Worm (Caenorhabditis elegans): ENCODE data around the gene gldi-11.

gldi-11 gene

ce11 chrII:4945695-4946094 is at the start of gene gldi-11, which contains the start of gene ZK546.2:
TSS of gene gldi-11 (minus strand) at chrII:4945789.
TSS of gene ZK546.2 (plus strand) at chrII:4946027.
- no peak for TF ChIP-seq unc-62 (GFP tag; optimal IDR thresholded peaks at IDR 0.05)

- TF ChIP-seq unc-62 (GFP tag; optimal IDR thresholded peaks at IDR 0.05), result no peak
Observed at ce11 chrII:4994939-4995338, 49.4 kb upstream of the gldi-11 start, which contains the start of gene rnh-1.0. TSS of gene rnh-1.0 (plus strand) at chrII:4995327.

DNA sequence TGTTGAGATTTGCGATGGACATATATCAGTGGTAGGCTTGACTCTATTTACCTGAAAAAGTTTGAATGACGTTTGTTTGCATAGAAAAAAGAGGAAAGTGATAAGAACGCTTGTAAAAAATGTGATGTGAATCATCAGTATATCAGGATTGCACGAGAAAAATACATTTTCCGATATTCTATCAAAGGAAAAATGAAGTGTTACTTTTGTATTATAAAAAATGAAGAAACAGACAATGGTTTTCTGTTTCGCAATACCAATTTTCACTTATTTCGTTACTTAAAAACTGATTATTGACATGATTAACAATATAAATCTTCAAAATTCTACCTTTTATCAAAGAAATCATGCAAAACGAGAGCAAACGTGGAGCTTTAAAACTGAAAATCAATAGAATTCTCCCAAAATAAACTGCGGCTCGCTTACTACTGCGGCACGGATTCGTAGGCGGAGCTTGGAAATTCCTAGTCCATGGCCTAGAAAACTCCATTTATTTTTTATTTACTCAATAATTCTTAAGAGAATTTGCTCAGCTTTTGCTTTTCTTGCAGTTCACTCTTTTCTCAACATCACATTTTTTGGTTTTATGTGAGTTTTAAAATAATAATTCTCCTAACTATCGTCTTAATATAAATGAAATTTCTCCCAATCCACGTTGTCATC is 48.1 kb upstream of the gldi-11 start, which contains the start of the genes eif-1 and vps-24:
TSS of gene eif-1 (minus strand) at position 51 of the 663 bp plus-strand sequence.
TSS of gene vps-24 (plus strand) at position 469 of the 663 bp plus-strand sequence.
- no peak for TF ChIP-seq unc-62 (GFP tag; optimal IDR thresholded peaks at IDR 0.05)

ce11 chrII:4992977-4993376 is 47.4 kb upstream of the gldi-11 start, which contains the start of gene pigb-1:
TSS of gene pigb-1 (minus strand) at chrII:4993077.
- TF ChIP-seq unc-62 (GFP tag; optimal IDR thresholded peaks at IDR 0.05), result no peak

DNA sequence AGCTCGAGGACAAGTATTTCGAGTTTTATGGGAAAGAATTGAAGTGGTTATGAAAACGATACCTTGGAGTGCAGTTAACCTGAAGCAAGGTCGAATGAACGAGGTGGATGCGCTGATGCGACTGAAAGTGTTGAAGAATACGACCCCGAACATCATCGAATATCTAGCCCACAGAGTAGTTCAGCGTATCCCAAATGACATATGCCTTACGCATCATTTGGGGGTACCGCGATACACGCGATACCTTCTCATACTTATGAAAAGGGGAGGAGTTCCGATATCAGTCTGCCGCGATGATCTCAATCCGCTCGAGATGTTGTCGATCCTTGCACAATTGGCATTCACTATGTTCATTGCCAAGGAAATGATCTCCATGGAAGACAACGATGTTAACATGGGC is 44.2 kb upstream of the gldi-11 start, which contains the start of gene T27F7.12:
TSS of gene T27F7.12 (plus strand) at position 301 of the 400 bp plus-strand sequence.
- TF ChIP-seq unc-62 (GFP tag; optimal IDR thresholded peaks at IDR 0.05), result no peak

DNA sequence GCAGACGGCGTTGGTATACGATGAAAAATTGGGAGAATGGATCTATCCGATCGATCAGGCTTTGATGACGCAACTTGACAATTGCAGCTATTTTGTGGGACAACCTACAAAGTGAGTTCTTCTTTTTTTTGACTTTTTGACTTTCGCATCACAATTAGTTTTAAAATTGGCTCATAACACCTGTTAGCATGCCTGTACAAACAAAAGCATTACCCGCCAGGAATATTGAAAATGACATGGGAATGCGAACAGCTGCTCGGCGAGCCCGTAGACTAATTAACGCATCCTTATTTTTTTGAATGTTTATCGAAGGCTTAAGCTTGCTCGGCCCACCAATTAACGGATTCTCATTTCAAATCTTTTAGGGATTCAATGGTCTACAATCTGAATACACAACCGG is 41.7 kb upstream of the gldi-11 start:
- TF ChIP-seq unc-62 (GFP tag; optimal IDR thresholded peaks at IDR 0.05), result no peak

- TF ChIP-seq unc-62 (GFP tag; optimal IDR thresholded peaks at IDR 0.05), result no peak
Observed at ce11 chrII:4986664-4987063, 41.1 kb upstream of the gldi-11 start.

DNA sequence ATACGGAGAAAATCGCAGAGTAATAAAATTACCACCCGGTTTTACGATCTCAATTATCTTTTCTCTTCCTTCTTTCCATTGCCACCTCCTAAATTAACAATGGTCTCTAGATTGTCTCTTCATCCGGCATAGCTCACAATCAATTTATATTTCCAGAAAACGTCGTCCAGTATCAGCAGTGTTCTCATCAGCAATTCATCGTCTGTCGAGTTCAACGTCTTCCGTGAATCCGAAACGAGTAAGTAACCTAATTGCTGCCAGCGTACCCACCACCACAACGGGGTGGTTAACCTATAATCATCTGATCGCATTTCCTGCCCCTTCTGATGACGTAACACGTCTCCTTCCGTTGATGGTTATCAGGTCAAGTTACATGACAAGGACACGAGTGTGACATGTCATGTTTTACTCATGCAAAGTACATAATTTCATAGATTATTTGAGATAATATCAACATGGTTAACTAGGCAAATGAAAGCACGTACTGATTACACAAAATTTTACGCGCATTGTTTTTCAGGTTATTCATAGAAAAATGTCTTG is 40.4 kb upstream of the gldi-11 start:
- TF ChIP-seq unc-62 (GFP tag; optimal IDR thresholded peaks at IDR 0.05), result no peak

- TF ChIP-seq unc-62 (GFP tag; optimal IDR thresholded peaks at IDR 0.05), result no peak
Observed at ce11 chrII:4984151-4984550, 38.6 kb upstream of the gldi-11 start.

- TF ChIP-seq unc-62 (GFP tag; optimal IDR thresholded peaks at IDR 0.05), result no peak
Observed at ce11 chrII:4981682-4982404, 36.3 kb upstream of the gldi-11 start.

DNA sequence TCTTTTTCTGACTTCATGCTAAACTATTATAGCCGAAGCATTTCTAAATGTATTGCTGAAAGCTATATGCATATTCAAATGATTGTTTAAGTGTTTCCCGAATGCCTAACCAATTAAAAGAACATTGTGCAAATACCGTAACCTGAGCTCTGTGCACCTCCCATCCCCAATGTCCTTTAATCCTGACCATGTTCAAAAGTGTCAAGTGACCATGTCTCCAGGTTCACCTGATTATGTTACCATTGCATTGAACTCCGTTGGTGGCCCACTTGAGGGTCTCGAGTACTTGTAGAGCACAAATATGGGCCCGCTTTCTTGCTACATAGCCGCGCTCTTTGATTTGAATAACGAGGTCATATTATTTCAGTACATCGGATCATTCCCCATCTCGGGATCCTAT is 29.7 kb upstream of the gldi-11 start:
- no peak for TF ChIP-seq unc-62 (GFP tag; optimal IDR thresholded peaks at IDR 0.05)

- no peak for TF ChIP-seq unc-62 (GFP tag; optimal IDR thresholded peaks at IDR 0.05)
Observed at ce11 chrII:4974448-4974951, 28.9 kb upstream of the gldi-11 start.

ce11 chrII:4968863-4969262 is 23.3 kb upstream of the gldi-11 start, which contains the start of gene shc-2:
TSS of gene shc-2 (plus strand) at chrII:4969163.
- TF ChIP-seq unc-62 (GFP tag; optimal IDR thresholded peaks at IDR 0.05), result no peak

- no peak for TF ChIP-seq unc-62 (GFP tag; optimal IDR thresholded peaks at IDR 0.05)
Observed at ce11 chrII:4967636-4968035, 22.0 kb upstream of the gldi-11 start.

ce11 chrII:4966576-4966975 is 21.0 kb upstream of the gldi-11 start:
- no peak for TF ChIP-seq unc-62 (GFP tag; optimal IDR thresholded peaks at IDR 0.05)

- TF ChIP-seq unc-62 (GFP tag; optimal IDR thresholded peaks at IDR 0.05), result no peak
Observed at ce11 chrII:4960690-4961089, 15.1 kb upstream of the gldi-11 start.

Measured in whole organism, dauer.